Worm (Caenorhabditis elegans) whole organism, young adult: ENCODE data around the gene srh-173.

ENCODE experiments used
- B0336.3 ChIP-seq: fragments of 200-800 bp; sonication (Bioruptor generic); IDR thresholded peaks from 2 replicates; pipeline ENCODE4 v1.3.6; 2022; ENCODE audit warnings: missing genetic modification characterization, missing compliant biosample characterization
- F22D6.2 ChIP-seq: sonication (generic microtip); optimal IDR thresholded peaks from 2 replicates; lab custom pipeline; 2016; ENCODE audit warnings: mild to moderate bottlenecking, missing genetic modification characterization, missing compliant biosample characterization
- F33H1.4 ChIP-seq: fragments of 200-800 bp; sonication (Bioruptor generic); IDR thresholded peaks from 2 replicates; pipeline ENCODE4 v1.3.6; 2022; ENCODE audit warnings: missing genetic modification reagents, missing genetic modification characterization, missing compliant biosample characterization
- F39B2.1 ChIP-seq: fragments of 200-800 bp; sonication (Bioruptor generic); IDR thresholded peaks from 2 replicates; pipeline ENCODE4 v1.3.6; 2022; ENCODE audit warnings: missing genetic modification reagents, missing genetic modification characterization, missing compliant biosample characterization
- T26A5.8 ChIP-seq: sonication (generic microtip); optimal IDR thresholded peaks from 2 replicates; lab custom pipeline; 2016; ENCODE audit warnings: missing genetic modification characterization, missing compliant biosample characterization
- Y53F4B.3 ChIP-seq: fragments of 200-800 bp; sonication (Bioruptor generic); IDR thresholded peaks from 2 replicates; pipeline ENCODE4 v1.3.6; 2022; ENCODE audit warnings: missing genetic modification reagents, missing genetic modification characterization, missing compliant biosample characterization
- Y53G8AR.9 ChIP-seq: fragments of 200-800 bp; sonication (Bioruptor generic); conservative IDR thresholded peaks from 2 replicates; pipeline ENCODE4 v1.3.6; 2022; ENCODE audit warnings: missing genetic modification reagents, missing genetic modification characterization, missing compliant biosample characterization
- Y67H2A.10 ChIP-seq: fragments of 200-800 bp; sonication (Bioruptor generic); conservative IDR thresholded peaks from 2 replicates; pipeline ENCODE4 v1.3.6; 2022; ENCODE audit warnings: missing genetic modification reagents, missing genetic modification characterization, missing compliant biosample characterization
- ama-1 ChIP-seq, 3 experiments: fragments of 150-350 bp in 1 of 3; sonication (generic microtip) in 2 of 3; optimal IDR thresholded peaks; 2 replicates each; lab custom pipeline; 2014 to 2018; ENCODE audit warnings: missing biosample characterization in 2 of 3, missing genetic modification characterization in 2 of 3, missing genetic modification reagents in 2 of 3
- bed-1 ChIP-seq: fragments of 200-800 bp; sonication (Bioruptor generic); IDR thresholded peaks from 2 replicates; pipeline ENCODE4 v1.3.6; 2022; ENCODE audit warnings: missing genetic modification reagents, missing genetic modification characterization, missing compliant biosample characterization
- ceh-91 ChIP-seq: fragments of 200-800 bp; sonication (Bioruptor generic); IDR thresholded peaks from 2 replicates; pipeline ENCODE4 v1.3.6; 2022; ENCODE audit warnings: missing genetic modification reagents, missing genetic modification characterization, missing compliant biosample characterization
- chd-7 ChIP-seq: sonication (generic microtip); optimal IDR thresholded peaks from 2 replicates; lab custom pipeline; 2016; ENCODE audit warnings: mild to moderate bottlenecking, missing genetic modification characterization, moderate library complexity, missing compliant biosample characterization
- dpl-1 ChIP-seq: fragments of 150-350 bp; optimal IDR thresholded peaks from 2 replicates; lab custom pipeline; 2014; ENCODE audit warnings: missing biosample characterization, missing genetic modification reagents, missing genetic modification characterization
- egrh-3 ChIP-seq: fragments of 200-800 bp; sonication (Bioruptor generic); IDR thresholded peaks from 2 replicates; pipeline ENCODE4 v1.3.6; 2022; ENCODE audit warnings: missing genetic modification reagents, missing genetic modification characterization, missing compliant biosample characterization
- fkh-3 ChIP-seq: sonication (generic microtip); optimal IDR thresholded peaks from 2 replicates; lab custom pipeline; 2016; ENCODE audit warnings: mild to moderate bottlenecking, missing genetic modification characterization, missing compliant biosample characterization
- gei-17 ChIP-seq: fragments of 200-800 bp; sonication (Bioruptor generic); optimal IDR thresholded peaks from 2 replicates; lab custom pipeline; 2018; ENCODE audit warnings: mild to moderate bottlenecking, missing genetic modification characterization, missing compliant biosample characterization
- hmg-20 ChIP-seq: fragments of 200-800 bp; sonication (Bioruptor generic); IDR thresholded peaks from 2 replicates; pipeline ENCODE4 v1.3.6; 2022; ENCODE audit warnings: missing genetic modification reagents, missing genetic modification characterization, missing compliant biosample characterization
- lin-35 ChIP-seq, 3 experiments: fragments of 150-350 bp in 2 of 3; sonication (generic microtip) in 1 of 3; optimal IDR thresholded peaks; 2 replicates each; lab custom pipeline; 2014 to 2018; ENCODE audit warnings: missing biosample characterization in 3 of 3, missing genetic modification characterization in 3 of 3, missing genetic modification reagents in 3 of 3
- lin-54 ChIP-seq: fragments of 200-800 bp; sonication (Bioruptor generic); optimal IDR thresholded peaks from 2 replicates; lab custom pipeline; 2018; ENCODE audit warnings: mild to moderate bottlenecking, missing genetic modification characterization, missing compliant biosample characterization
- lir-1 ChIP-seq: fragments of 200-800 bp; sonication (Bioruptor generic); conservative IDR thresholded peaks from 2 replicates; pipeline ENCODE4 v1.3.6; 2022; ENCODE audit warnings: missing genetic modification reagents, missing genetic modification characterization, missing compliant biosample characterization
- madf-6 ChIP-seq: fragments of 200-800 bp; sonication (Bioruptor generic); IDR thresholded peaks from 2 replicates; pipeline ENCODE4 v1.3.6; 2022; ENCODE audit warnings: missing genetic modification reagents, missing genetic modification characterization, missing compliant biosample characterization
- madf-8 ChIP-seq: fragments of 200-800 bp; sonication (Bioruptor generic); conservative IDR thresholded peaks from 2 replicates; pipeline ENCODE4 v1.3.6; 2022; ENCODE audit warnings: missing genetic modification reagents, missing genetic modification characterization, missing compliant biosample characterization
- mel-28 ChIP-seq: sonication (generic microtip); optimal IDR thresholded peaks from 2 replicates; lab custom pipeline; 2016; ENCODE audit warnings: borderline replicate concordance, mild to moderate bottlenecking, missing genetic modification characterization, missing compliant biosample characterization
- nhr-179 ChIP-seq: sonication (generic microtip); optimal IDR thresholded peaks from 2 replicates; lab custom pipeline; 2016; ENCODE audit warnings: mild to moderate bottlenecking, missing genetic modification characterization, missing compliant biosample characterization
- pbrm-1 ChIP-seq: fragments of 200-800 bp; sonication (Bioruptor generic); IDR thresholded peaks from 2 replicates; pipeline ENCODE4 v1.3.6; 2022; ENCODE audit warnings: missing genetic modification reagents, missing genetic modification characterization, missing compliant biosample characterization
- rcor-1 ChIP-seq: fragments of 200-800 bp; sonication (Bioruptor generic); IDR thresholded peaks from 2 replicates; pipeline ENCODE4 v1.3.6; 2022; ENCODE audit warnings: missing genetic modification reagents, missing genetic modification characterization, missing compliant biosample characterization
- rec-8 ChIP-seq, 2 experiments: sonication (generic microtip); optimal IDR thresholded peaks; 2 replicates each; lab custom pipeline; 2016; ENCODE audit warnings: mild to moderate bottlenecking in 2 of 2, missing genetic modification characterization in 2 of 2, missing genetic modification reagents in 2 of 2, missing genotype in 2 of 2, missing biosample characterization in 1 of 2, missing compliant biosample characterization in 1 of 2, moderate library complexity in 1 of 2
- sdz-38 ChIP-seq: sonication (generic microtip); optimal IDR thresholded peaks from 2 replicates; lab custom pipeline; 2016; ENCODE audit warnings: missing genotype, missing genetic modification characterization, missing compliant biosample characterization
- sea-2 ChIP-seq: fragments of 200-800 bp; sonication (Bioruptor generic); IDR thresholded peaks from 2 replicates; pipeline ENCODE4 v1.3.6; 2022; ENCODE audit warnings: missing genetic modification characterization, missing compliant biosample characterization
- snpc-1.3 ChIP-seq: sonication (generic microtip); optimal IDR thresholded peaks from 2 replicates; lab custom pipeline; 2017; ENCODE audit warnings: missing genetic modification characterization, mild to moderate bottlenecking, missing compliant biosample characterization, antibody characterized with exemption, moderate library complexity, missing genotype, missing genetic modification reagents; ENCODE audit not compliant: insufficient read depth
- snpc-3.4 ChIP-seq: sonication (generic microtip); optimal IDR thresholded peaks from 2 replicates; lab custom pipeline; 2017; ENCODE audit warnings: missing genetic modification characterization, mild to moderate bottlenecking, missing compliant biosample characterization, antibody characterized with exemption, moderate library complexity, missing genotype, missing genetic modification reagents
- sptf-2 ChIP-seq: fragments of 200-800 bp; sonication (Bioruptor generic); optimal IDR thresholded peaks from 2 replicates; lab custom pipeline; 2018; ENCODE audit warnings: mild to moderate bottlenecking, missing genetic modification characterization, missing compliant biosample characterization
- tbx-9 ChIP-seq: sonication (generic microtip); optimal IDR thresholded peaks from 2 replicates; lab custom pipeline; 2016; ENCODE audit warnings: borderline replicate concordance, missing genetic modification characterization, inconsistent platforms, missing compliant biosample characterization
- zfh-2 ChIP-seq: fragments of 200-800 bp; sonication (Bioruptor generic); conservative IDR thresholded peaks from 2 replicates; pipeline ENCODE4 v1.3.6; 2022; ENCODE audit warnings: missing genetic modification reagents, missing genetic modification characterization, missing compliant biosample characterization
- zim-3 ChIP-seq: sonication (generic microtip); optimal IDR thresholded peaks from 2 replicates; lab custom pipeline; 2017; ENCODE audit warnings: mild to moderate bottlenecking, missing genetic modification characterization, moderate library complexity, missing compliant biosample characterization
- ztf-28 ChIP-seq: fragments of 200-800 bp; sonication (Bioruptor generic); IDR thresholded peaks from 2 replicates; pipeline ENCODE4 v1.3.6; 2022; ENCODE audit warnings: missing genetic modification reagents, missing genetic modification characterization, missing compliant biosample characterization

The srh-173 gene

DNA sequence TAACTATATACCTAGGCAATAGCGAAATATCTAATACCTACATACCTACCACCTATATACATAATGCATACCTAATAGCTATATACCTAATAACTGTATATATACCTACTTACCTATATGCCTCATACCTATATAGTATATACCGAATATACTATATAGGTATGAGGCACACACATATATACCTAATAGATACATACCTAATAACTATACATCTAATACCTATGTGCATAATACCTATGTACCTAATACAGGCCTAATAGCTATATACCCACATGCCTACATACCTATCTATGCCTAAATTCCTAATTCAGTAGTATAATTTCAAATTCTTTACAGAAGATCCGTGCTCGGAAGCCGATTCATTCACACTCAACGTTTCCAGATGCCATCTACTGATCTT, 18.6 kb upstream of the srh-173 start:
- TF ChIP-seq chd-7 (no peak), snpc-1.3 (tag; lab: Kevin White, UChicago) (no peak), madf-8 (GFP tag; lab: Robert Waterston, UW) (no peak), lir-1 (GFP tag; lab: Robert Waterston, UW) (no peak), zfh-2 (GFP tag; lab: Robert Waterston, UW) (no peak), lin-35 (GFP tag; optimal IDR thresholded peaks at IDR 0.05; lab: Kevin White, UChicago) (no peak)

DNA sequence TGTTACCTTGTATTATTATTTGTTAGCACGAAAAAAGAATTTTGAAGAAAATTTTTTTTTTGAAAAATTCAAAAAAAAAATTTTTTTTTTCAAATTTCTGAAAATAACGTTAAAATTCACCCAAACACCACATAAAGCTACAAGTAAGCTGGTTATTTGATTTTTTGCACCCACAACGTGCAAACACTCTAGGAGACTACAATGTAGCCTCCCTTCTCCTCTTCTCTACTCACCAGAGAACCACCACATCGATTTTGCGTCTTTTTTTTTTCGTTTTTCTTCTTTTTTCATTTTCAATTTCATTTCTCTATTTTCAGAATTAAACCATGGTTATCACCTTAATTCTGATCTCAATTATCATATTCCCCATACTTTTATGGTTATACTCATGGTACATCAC, 17.9 kb upstream of the srh-173 start, which contains the start of gene abhd-3.1:
Gene abhd-3.1, plus strand, starts transcription at position 318 of the 400 bp plus-strand sequence.
- no peak for TF ChIP-seq dpl-1
- no peak for TF ChIP-seq egrh-3 (GFP tag; lab: Robert Waterston, UW)
- TF ChIP-seq hmg-20, result no peak
- TF ChIP-seq snpc-1.3 (tag; lab: Kevin White, UChicago), result no peak
- no peak for TF ChIP-seq ceh-91
- TF ChIP-seq pbrm-1 (GFP tag; lab: Robert Waterston, UW), result no peak
- TF ChIP-seq F33H1.4 (GFP tag; lab: Robert Waterston, UW), result no peak
- TF ChIP-seq Y67H2A.10 (GFP tag; lab: Robert Waterston, UW), result no peak
- no peak for TF ChIP-seq lin-35 (GFP tag; optimal IDR thresholded peaks at IDR 0.05; lab: Kevin White, UChicago)
- no peak for TF ChIP-seq fkh-3 (tag; lab: Kevin White, UChicago)
- no peak for TF ChIP-seq rec-8 (tag; optimal IDR thresholded peaks at IDR 0.05; lab: Kevin White, UChicago)
- TF ChIP-seq madf-8 (GFP tag; lab: Robert Waterston, UW), result no peak
- TF ChIP-seq zfh-2 (GFP tag; lab: Robert Waterston, UW), result no peak
- TF ChIP-seq ztf-28, result no peak
- no peak for TF ChIP-seq T26A5.8
- TF ChIP-seq sea-2 (GFP tag; lab: Robert Waterston, UW), result no peak
- TF ChIP-seq zim-3 (tag; lab: Kevin White, UChicago), result no peak
- TF ChIP-seq F22D6.2 (tag; lab: Kevin White, UChicago), result no peak
- TF ChIP-seq, all 124 proteins: peak for 0

- TF ChIP-seq Y53F4B.3 (GFP tag; lab: Robert Waterston, UW) (no peak), B0336.3 (GFP tag; lab: Robert Waterston, UW) (no peak), F39B2.1 (no peak), rcor-1 (GFP tag; lab: Robert Waterston, UW) (no peak), mel-28 (tag; lab: Kevin White, UChicago) (no peak), bed-1 (no peak), tbx-9 (tag; lab: Kevin White, UChicago) (no peak), gei-17 (GFP tag; lab: Kevin White, UChicago) (no peak), ama-1 (optimal IDR thresholded peaks at IDR 0.05; lab: Kevin White, UChicago) (no peak), ama-1 (GFP tag; optimal IDR thresholded peaks at IDR 0.05; lab: Kevin White, UChicago) (no peak), madf-6 (GFP tag; lab: Robert Waterston, UW) (no peak), lin-54 (no peak), sptf-2 (GFP tag; lab: Kevin White, UChicago) (no peak), Y53G8AR.9 (GFP tag; lab: Robert Waterston, UW) (no peak), sdz-38 (no peak), ztf-28 (no peak), nhr-179 (tag; lab: Kevin White, UChicago) (no peak), madf-8 (GFP tag; lab: Robert Waterston, UW) (no peak), snpc-3.4 (no peak)
- TF ChIP-seq, all 124 proteins: peak for 0
Measured at ce11 chrV:19958744-19959143, 14.3 kb upstream of the srh-173 start, which contains the start of gene srh-172. srh-172 (plus strand) TSS chrV:19959044.
